Fruit fly (Drosophila melanogaster) whole organism, prepupa: ENCODE results near the gene Pex3.
A peak's percentile ranks its signal among the peaks of the same experiment; 100 is the strongest.

Experiments used
- Blimp-1 ChIP-seq: fragments of 200-800 bp; sonication (Bioruptor generic); optimal IDR thresholded peaks from 3 replicates; lab custom pipeline; 2017; ENCODE audit warnings: missing biosample characterization, missing genetic modification characterization, mild to moderate bottlenecking, moderate library complexity, missing genetic modification reagents
- CG10631 ChIP-seq: fragments of 200-800 bp; sonication (Bioruptor generic); optimal IDR thresholded peaks from 2 replicates; lab custom pipeline; 2016; ENCODE audit warnings: missing biosample characterization, missing genetic modification characterization
- CG10669 ChIP-seq: fragments of 200-800 bp; sonication (Bioruptor generic); optimal IDR thresholded peaks from 3 replicates; lab custom pipeline; 2018; ENCODE audit warnings: missing biosample characterization, mild to moderate bottlenecking, missing genetic modification characterization, moderate library complexity
- CG11902 ChIP-seq: fragments of 200-800 bp; sonication (Bioruptor generic); optimal IDR thresholded peaks from 3 replicates; lab custom pipeline; 2016; ENCODE audit warnings: missing biosample characterization, missing genetic modification characterization
- CG15336 ChIP-seq: fragments of 200-800 bp; sonication (Bioruptor generic); IDR thresholded peaks from 2 replicates; pipeline ENCODE4 v1.3.6; 2022; ENCODE audit warnings: missing biosample characterization, missing genetic modification characterization
- CG1621 ChIP-seq: fragments of 200-800 bp; sonication (Bioruptor generic); optimal IDR thresholded peaks from 3 replicates; lab custom pipeline; 2018; ENCODE audit warnings: missing biosample characterization, mild to moderate bottlenecking, missing genetic modification characterization
- CG3032 ChIP-seq: fragments of 200-800 bp; optimal IDR thresholded peaks from 2 replicates; lab custom pipeline; 2019; ENCODE audit warnings: missing biosample characterization, mild to moderate bottlenecking, missing genetic modification characterization, moderate library complexity
- CG31627 ChIP-seq: fragments of 200-800 bp; sonication (Bioruptor generic); optimal IDR thresholded peaks from 3 replicates; lab custom pipeline; 2016; ENCODE audit warnings: missing biosample characterization, missing genetic modification characterization
- CG32006 ChIP-seq: fragments of 200-800 bp; sonication (Bioruptor generic); optimal IDR thresholded peaks from 3 replicates; lab custom pipeline; 2017; ENCODE audit warnings: missing biosample characterization, mild to moderate bottlenecking, missing genetic modification characterization
- CG34406 ChIP-seq: fragments of 200-800 bp; sonication (Bioruptor generic); optimal IDR thresholded peaks from 3 replicates; lab custom pipeline; 2016; ENCODE audit warnings: missing biosample characterization, missing genetic modification characterization
- CG3919 ChIP-seq: fragments of 200-800 bp; sonication (Bioruptor generic); optimal IDR thresholded peaks from 3 replicates; lab custom pipeline; 2016; ENCODE audit warnings: missing biosample characterization, missing genetic modification characterization
- CG4318 ChIP-seq: fragments of 200-800 bp; sonication (Bioruptor generic); optimal IDR thresholded peaks from 3 replicates; lab custom pipeline; 2017; ENCODE audit warnings: missing biosample characterization, mild to moderate bottlenecking, missing genetic modification characterization
- CG6163 ChIP-seq: fragments of 200-800 bp; sonication (Bioruptor generic); IDR thresholded peaks from 3 replicates; pipeline ENCODE4 v1.3.6; 2022; ENCODE audit warnings: missing biosample characterization, missing genetic modification characterization
- CG6276 ChIP-seq: fragments of 200-800 bp; sonication (Bioruptor generic); optimal IDR thresholded peaks from 2 replicates; lab custom pipeline; 2017; ENCODE audit warnings: missing biosample characterization, mild to moderate bottlenecking, missing genetic modification characterization
- CG6854 ChIP-seq: fragments of 200-800 bp; sonication (Bioruptor generic); optimal IDR thresholded peaks from 2 replicates; lab custom pipeline; 2017; ENCODE audit warnings: missing biosample characterization, mild to moderate bottlenecking, missing genetic modification characterization
- CG8119 ChIP-seq: fragments of 200-800 bp; sonication (Bioruptor generic); IDR thresholded peaks from 3 replicates; pipeline ENCODE4 v1.3.6; 2022; ENCODE audit warnings: missing biosample characterization, missing genetic modification characterization
- CG8319 ChIP-seq: fragments of 200-800 bp; sonication (Bioruptor generic); optimal IDR thresholded peaks from 3 replicates; lab custom pipeline; 2016; ENCODE audit warnings: missing biosample characterization, missing genetic modification characterization
- CG9139 ChIP-seq: fragments of 200-800 bp; sonication (Bioruptor generic); optimal IDR thresholded peaks from 3 replicates; lab custom pipeline; 2017; ENCODE audit warnings: missing biosample characterization, mild to moderate bottlenecking, missing genetic modification characterization
- Eip75B ChIP-seq: fragments of 200-800 bp; sonication (Bioruptor generic); optimal IDR thresholded peaks from 3 replicates; lab custom pipeline; 2016; ENCODE audit warnings: missing biosample characterization, missing genetic modification characterization
- Eip78C ChIP-seq: fragments of 200-800 bp; sonication (Bioruptor generic); peaks from one replicate; lab custom pipeline; 2016; ENCODE audit warnings: missing biosample characterization, missing genetic modification characterization
- Eip93F ChIP-seq: fragments of 200-800 bp; sonication (Bioruptor generic); optimal IDR thresholded peaks from 2 replicates; lab custom pipeline; 2016; ENCODE audit warnings: missing biosample characterization, mild to moderate bottlenecking, missing genetic modification characterization
- Ets21C ChIP-seq: fragments of 200-800 bp; sonication (Bioruptor generic); optimal IDR thresholded peaks from 3 replicates; lab custom pipeline; 2016; ENCODE audit warnings: missing biosample characterization, missing genetic modification characterization
- Gug ChIP-seq: fragments of 200-800 bp; sonication (Bioruptor generic); IDR thresholded peaks from 2 replicates; pipeline ENCODE4 v1.3.6; 2022; ENCODE audit warnings: missing biosample characterization, missing genetic modification characterization
- Hr38 ChIP-seq: sonication (Bioruptor generic); optimal IDR thresholded peaks from 2 replicates; lab custom pipeline; 2016; ENCODE audit warnings: missing biosample characterization, missing genetic modification characterization
- Hr4 ChIP-seq: fragments of 200-800 bp; sonication (Bioruptor generic); optimal IDR thresholded peaks from 3 replicates; lab custom pipeline; 2016; ENCODE audit warnings: missing biosample characterization, missing genetic modification characterization
- Lpt ChIP-seq: fragments of 200-800 bp; sonication (Bioruptor generic); optimal IDR thresholded peaks from 3 replicates; lab custom pipeline; 2016; ENCODE audit warnings: missing biosample characterization, missing genetic modification characterization
- Met ChIP-seq: fragments of 200-800 bp; sonication (Bioruptor generic); optimal IDR thresholded peaks from 3 replicates; lab custom pipeline; 2016; ENCODE audit warnings: missing biosample characterization, missing genetic modification characterization
- OdsH ChIP-seq: fragments of 200-800 bp; sonication (Bioruptor generic); optimal IDR thresholded peaks from 3 replicates; lab custom pipeline; 2016; ENCODE audit warnings: missing biosample characterization, missing genetic modification characterization
- Smox ChIP-seq: fragments of 200-800 bp; sonication (Bioruptor generic); optimal IDR thresholded peaks from 3 replicates; lab custom pipeline; 2016; ENCODE audit warnings: missing biosample characterization, missing genetic modification characterization
- Sox14 ChIP-seq: fragments of 200-800 bp; sonication (Bioruptor generic); optimal IDR thresholded peaks from 3 replicates; lab custom pipeline; 2016; ENCODE audit warnings: missing biosample characterization, missing genetic modification characterization
- achi ChIP-seq: fragments of 200-800 bp; sonication (Bioruptor generic); optimal IDR thresholded peaks from 3 replicates; lab custom pipeline; 2016; ENCODE audit warnings: missing biosample characterization, missing genetic modification characterization
- cyc ChIP-seq: fragments of 200-800 bp; sonication (Bioruptor generic); optimal IDR thresholded peaks from 3 replicates; lab custom pipeline; 2016; ENCODE audit warnings: missing biosample characterization, missing genetic modification characterization
- eg ChIP-seq: fragments of 200-800 bp; sonication (Bioruptor generic); IDR thresholded peaks from 3 replicates; pipeline ENCODE4 v1.3.6; 2022; ENCODE audit warnings: missing biosample characterization, missing genetic modification characterization
- fd59A ChIP-seq: fragments of 200-800 bp; sonication (Bioruptor generic); optimal IDR thresholded peaks from 2 replicates; lab custom pipeline; 2017; ENCODE audit warnings: missing biosample characterization, mild to moderate bottlenecking, missing genetic modification characterization, missing genetic modification reagents
- fkh ChIP-seq: fragments of 200-800 bp; sonication (Bioruptor generic); optimal IDR thresholded peaks from 3 replicates; lab custom pipeline; 2017; ENCODE audit warnings: missing biosample characterization, mild to moderate bottlenecking, missing genetic modification characterization, moderate library complexity
- lz ChIP-seq: fragments of 200-800 bp; sonication (Bioruptor generic); optimal IDR thresholded peaks from 3 replicates; lab custom pipeline; 2016; ENCODE audit warnings: missing biosample characterization, missing genetic modification characterization
- net ChIP-seq: fragments of 200-800 bp; sonication (Bioruptor generic); optimal IDR thresholded peaks from 3 replicates; lab custom pipeline; 2016; ENCODE audit warnings: missing biosample characterization, missing genetic modification characterization
- salr ChIP-seq, 2 experiments: fragments of 200-800 bp; sonication (Bioruptor generic); optimal IDR thresholded peaks; 3 replicates each; lab custom pipeline; 2016 to 2018; ENCODE audit warnings: missing biosample characterization in 2 of 2, missing genetic modification characterization in 2 of 2, mild to moderate bottlenecking in 1 of 2
- svp ChIP-seq: fragments of 200-800 bp; sonication (Bioruptor generic); peaks from one replicate; lab custom pipeline; 2016; ENCODE audit warnings: missing biosample characterization, missing genetic modification characterization
- topi ChIP-seq: fragments of 200-800 bp; sonication (Bioruptor generic); optimal IDR thresholded peaks from 3 replicates; lab custom pipeline; 2016; ENCODE audit warnings: missing biosample characterization, missing genetic modification characterization
- vri ChIP-seq: fragments of 200-800 bp; sonication (Bioruptor generic); optimal IDR thresholded peaks from 3 replicates; lab custom pipeline; 2016; ENCODE audit warnings: missing biosample characterization, mild to moderate bottlenecking, missing genetic modification characterization

Gene Pex3

DNA sequence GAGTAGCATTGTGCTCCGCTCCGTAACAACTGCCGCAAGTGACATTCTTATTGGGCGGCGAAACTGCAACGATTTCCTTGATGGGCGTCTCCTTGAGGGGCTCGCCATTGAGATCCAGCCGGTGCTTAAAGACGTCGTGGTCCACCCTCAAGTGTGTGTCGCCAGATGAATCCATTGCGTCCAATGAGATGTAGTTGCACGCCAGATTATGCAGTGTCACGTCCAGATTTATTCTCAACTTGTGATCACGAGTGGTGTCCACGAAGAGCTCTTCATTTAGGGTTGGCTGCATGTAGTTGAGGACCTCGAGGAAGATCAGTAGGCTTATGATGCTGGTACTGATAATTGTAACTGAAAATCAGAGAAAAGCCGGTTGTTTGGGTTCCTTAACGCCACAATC lies 18.8 kb downstream of the Pex3 start:
- TF ChIP-seq salr (GFP tag; optimal IDR thresholded peaks at IDR 0.05; lab: Kevin White, UChicago) = no peak
- no peak for TF ChIP-seq OdsH (GFP tag; lab: Kevin White, UChicago)
- TF ChIP-seq Eip93F (GFP tag; lab: Kevin White, UChicago) = no peak
- TF ChIP-seq topi (GFP tag; lab: Kevin White, UChicago) = no peak
- no peak for TF ChIP-seq Ets21C (GFP tag; lab: Kevin White, UChicago)
- no peak for TF ChIP-seq CG9139 (GFP tag; lab: Kevin White, UChicago)
- TF ChIP-seq CG1621 = no peak
- TF ChIP-seq Hr4 (GFP tag; lab: Kevin White, UChicago) = no peak

DNA sequence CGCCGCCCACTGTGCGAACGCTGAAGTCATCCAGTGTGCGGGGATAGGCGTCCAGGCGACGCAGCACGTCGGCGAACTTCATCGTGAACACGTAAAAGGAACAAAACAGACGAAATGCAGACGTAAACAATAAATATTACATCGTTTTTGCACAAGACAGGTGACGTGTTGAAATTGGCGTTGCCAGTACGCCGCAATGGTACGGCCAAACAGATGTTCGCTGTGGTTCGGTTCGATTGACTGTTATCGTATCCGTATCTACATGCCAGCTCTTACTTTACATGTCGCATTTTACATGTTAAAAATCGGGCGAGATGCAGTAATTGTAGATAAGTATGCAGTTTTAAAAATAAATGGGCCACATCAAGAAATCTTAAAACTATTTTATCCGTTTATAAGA lies 19.3 kb downstream of the Pex3 start, which contains the start of gene CG7011:
Gene CG7011, minus strand, starts transcription at position 215 of the 400 bp plus-strand sequence.
- TF ChIP-seq CG31627 (GFP tag; lab: Kevin White, UChicago) (no peak), CG34406 (no peak), achi (peak; percentile 5), CG6854 (GFP tag; lab: Kevin White, UChicago) (no peak), CG15336 (GFP tag; lab: Robert Waterston, UW) (no peak), Eip78C (peak; percentile 54)
- TF ChIP-seq, all 60 proteins: peak for 2

DNA sequence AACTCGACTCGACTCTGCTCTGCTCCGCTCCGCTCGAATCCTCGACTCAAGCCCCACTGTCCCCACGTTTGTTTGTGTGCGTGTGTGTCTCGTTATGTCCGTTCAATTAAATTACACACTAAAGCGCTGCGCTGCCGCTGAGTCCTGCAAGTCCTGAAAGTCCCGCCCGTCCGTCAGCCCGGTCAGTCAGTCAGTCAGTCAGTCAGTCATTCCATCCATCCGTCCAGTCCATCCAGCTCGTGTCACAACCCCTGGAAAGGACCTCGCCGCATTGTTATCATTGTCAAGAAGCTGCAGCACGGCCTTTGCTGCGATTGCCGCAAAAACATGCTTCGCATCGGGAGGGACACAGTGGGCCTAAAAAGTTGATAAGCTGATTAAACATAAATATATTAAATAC lies 24.9 kb downstream of the Pex3 start:
- TF ChIP-seq fd59A (GFP tag; lab: Kevin White, UChicago) = no peak
- no peak for TF ChIP-seq vri (GFP tag; lab: Kevin White, UChicago)
- TF ChIP-seq cyc (GFP tag; lab: Kevin White, UChicago) = no peak
- TF ChIP-seq Sox14 = no peak

DNA sequence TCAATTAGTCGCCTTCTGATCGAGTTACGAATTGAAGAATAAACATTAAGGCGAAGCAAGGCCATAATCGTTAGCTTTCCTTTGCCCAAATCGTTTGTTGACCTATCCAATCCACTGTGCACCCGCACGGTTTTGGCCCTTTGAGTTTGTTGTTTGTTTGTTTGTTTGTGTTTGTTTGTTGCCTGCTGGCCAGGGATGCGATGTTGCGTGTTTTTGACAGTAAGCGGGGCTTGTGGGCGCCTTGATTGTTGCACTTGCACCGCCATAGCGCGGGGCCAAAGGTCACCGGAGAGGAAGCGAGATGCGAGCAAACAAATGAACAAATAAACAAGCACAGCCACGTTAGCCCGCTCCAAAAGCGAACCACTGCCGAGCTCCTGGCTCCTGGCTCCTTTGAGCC lies 25.6 kb downstream of the Pex3 start:
- peak; percentile 46 for TF ChIP-seq fkh (GFP tag; lab: Kevin White, UChicago)
- TF ChIP-seq CG6854 (GFP tag; lab: Kevin White, UChicago) = no peak

DNA sequence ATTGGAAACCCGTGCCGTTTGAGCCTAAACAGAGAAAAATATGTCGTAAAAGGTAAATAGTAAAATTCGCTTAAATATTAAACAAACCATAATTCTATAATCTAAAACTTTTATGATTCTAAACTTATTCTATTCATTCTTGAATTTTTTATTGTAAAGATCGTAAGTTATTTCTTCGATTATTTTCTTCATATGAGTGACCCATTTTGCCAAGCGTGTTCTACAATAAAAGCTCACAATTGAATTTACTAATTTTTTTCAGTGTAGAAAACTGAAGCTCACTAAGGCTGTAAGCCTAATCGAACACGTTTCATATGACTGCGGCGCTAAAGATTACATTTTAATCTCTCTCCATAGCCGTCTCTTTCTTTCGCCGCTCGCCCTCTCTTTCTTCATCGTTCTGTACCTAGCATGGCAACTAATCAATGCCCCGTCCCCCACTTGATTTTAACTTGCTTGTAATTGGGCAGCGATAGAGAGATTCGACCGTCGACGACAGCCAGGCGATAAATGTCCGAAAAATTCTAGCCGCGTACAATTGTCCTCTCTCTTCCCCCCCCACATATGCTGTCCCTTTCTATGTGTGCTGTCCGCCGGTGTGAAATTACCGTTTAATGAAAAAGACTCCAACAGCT lies 27.7 kb downstream of the Pex3 start:
- TF ChIP-seq fkh (GFP tag; lab: Kevin White, UChicago) (no peak), svp (GFP tag; lab: Kevin White, UChicago) (peak; percentile 42), CG10669 (GFP tag; lab: Kevin White, UChicago) (no peak), salr (GFP tag; optimal IDR thresholded peaks at IDR 0.05; lab: Kevin White, UChicago) (peak in 1 of 2 experiments; percentile 35), Smox (no peak), Lpt (GFP tag; lab: Kevin White, UChicago) (peak; percentile 17), vri (GFP tag; lab: Kevin White, UChicago) (no peak), CG15336 (GFP tag; lab: Robert Waterston, UW) (peak; percentile 77), Ets21C (GFP tag; lab: Kevin White, UChicago) (no peak), CG3032 (tag; lab: Kevin White, UChicago) (no peak), Eip93F (GFP tag; lab: Kevin White, UChicago) (no peak), CG9139 (GFP tag; lab: Kevin White, UChicago) (no peak), lz (GFP tag; lab: Kevin White, UChicago) (no peak), CG8119 (GFP tag; lab: Robert Waterston, UW) (peak; percentile 75), net (peak; percentile 35), achi (peak; percentile 37), CG3919 (peak; percentile 34), CG6276 (peak; percentile 39), CG32006 (GFP tag; lab: Kevin White, UChicago) (peak; percentile 66), Hr4 (GFP tag; lab: Kevin White, UChicago) (peak; percentile 53), fd59A (GFP tag; lab: Kevin White, UChicago) (no peak), Gug (GFP tag; lab: Robert Waterston, UW) (peak; percentile 24; the same call in 1 of the 2 replicates), Eip75B (GFP tag; lab: Kevin White, UChicago) (no peak), CG4318 (GFP tag; lab: Kevin White, UChicago) (peak; percentile 36), CG11902 (GFP tag; lab: Kevin White, UChicago) (no peak), CG34406 (no peak), Eip78C (peak; percentile 65), CG8319 (GFP tag; lab: Kevin White, UChicago) (no peak), eg (GFP tag; lab: Robert Waterston, UW) (peak; percentile 53; the same call in 1 of the 3 replicates), CG10631 (no peak), Blimp-1 (GFP tag; lab: Kevin White, UChicago) (no peak), CG6163 (GFP tag; lab: Robert Waterston, UW) (0 out of 3 replicates have a peak, but pooled peaks have one; percentile 17), Met (no peak), OdsH (GFP tag; lab: Kevin White, UChicago) (peak; percentile 36), Hr38 (GFP tag; lab: Kevin White, UChicago) (no peak), Sox14 (no peak), topi (GFP tag; lab: Kevin White, UChicago) (no peak), CG31627 (GFP tag; lab: Kevin White, UChicago) (no peak)
